Worm (Caenorhabditis elegans) whole organism, L2 larva: ENCODE data around the gene ced-9.

ENCODE experiments used
- C34F6.9 ChIP-seq: fragments of 150-350 bp; optimal IDR thresholded peaks from 2 replicates; lab custom pipeline; 2014; ENCODE audit warnings: missing biosample characterization, missing genetic modification characterization
- F13H6.1 ChIP-seq: sonication (generic microtip); optimal IDR thresholded peaks from 2 replicates; lab custom pipeline; 2016; ENCODE audit warnings: missing genetic modification characterization, missing compliant biosample characterization
- R02D3.7 ChIP-seq: fragments of 150-350 bp; optimal IDR thresholded peaks from 2 replicates; lab custom pipeline; 2014; ENCODE audit warnings: missing biosample characterization, missing genetic modification characterization
- alr-1 ChIP-seq: fragments of 150-350 bp; optimal IDR thresholded peaks from 2 replicates; lab custom pipeline; 2014; ENCODE audit warnings: missing biosample characterization, missing genetic modification characterization
- aly-2 ChIP-seq: fragments of 150-350 bp; optimal IDR thresholded peaks from 2 replicates; lab custom pipeline; 2014; ENCODE audit warnings: missing biosample characterization, missing genetic modification characterization
- ceh-16 ChIP-seq: fragments of 150-350 bp; optimal IDR thresholded peaks from 2 replicates; lab custom pipeline; 2014; ENCODE audit warnings: missing biosample characterization, missing genetic modification characterization
- ceh-82 ChIP-seq: fragments of 150-350 bp; optimal IDR thresholded peaks from 2 replicates; lab custom pipeline; 2014; ENCODE audit warnings: missing biosample characterization, missing genetic modification characterization
- crh-2 ChIP-seq: sonication (generic microtip); optimal IDR thresholded peaks from 2 replicates; lab custom pipeline; 2017; ENCODE audit warnings: missing biosample characterization, missing genetic modification characterization
- dmd-4 ChIP-seq: sonication (generic microtip); optimal IDR thresholded peaks from 2 replicates; lab custom pipeline; 2017; ENCODE audit warnings: missing biosample characterization, missing genetic modification characterization
- fos-1 ChIP-seq: fragments of 150-350 bp; optimal IDR thresholded peaks from 2 replicates; lab custom pipeline; 2014; ENCODE audit warnings: missing biosample characterization, missing genetic modification characterization
- gmeb-1 ChIP-seq: fragments of 150-350 bp; optimal IDR thresholded peaks from 2 replicates; lab custom pipeline; 2014; ENCODE audit warnings: missing biosample characterization, missing genetic modification characterization
- lin-11 ChIP-seq: fragments of 150-350 bp; sonication (generic microtip); optimal IDR thresholded peaks from 2 replicates; lab custom pipeline; 2014; ENCODE audit warnings: missing biosample characterization, missing genetic modification characterization, inconsistent platforms, mixed read lengths
- lin-13 ChIP-seq: fragments of 150-350 bp; optimal IDR thresholded peaks from 2 replicates; lab custom pipeline; 2014; ENCODE audit warnings: missing biosample characterization, missing genetic modification reagents, missing genetic modification characterization
- lin-39 ChIP-seq: fragments of 150-350 bp; optimal IDR thresholded peaks from 2 replicates; lab custom pipeline; 2014; ENCODE audit warnings: missing biosample characterization, missing genetic modification reagents, missing genetic modification characterization
- lsy-2 ChIP-seq, 2 experiments: fragments of 150-350 bp in 1 of 2; sonication (generic microtip) in 1 of 2; optimal IDR thresholded peaks; 2 replicates each; lab custom pipeline; 2014 to 2017; ENCODE audit warnings: missing biosample characterization in 2 of 2, missing genetic modification characterization in 2 of 2
- mab-5 ChIP-seq: fragments of 150-350 bp; optimal IDR thresholded peaks from 2 replicates; lab custom pipeline; 2014; ENCODE audit warnings: missing biosample characterization, missing genetic modification characterization
- nhr-10 ChIP-seq: sonication (generic microtip); optimal IDR thresholded peaks from 2 replicates; lab custom pipeline; 2017; ENCODE audit warnings: missing biosample characterization, missing genetic modification characterization
- nhr-11 ChIP-seq: fragments of 150-350 bp; optimal IDR thresholded peaks from 2 replicates; lab custom pipeline; 2014; ENCODE audit warnings: missing biosample characterization, missing genetic modification characterization
- nhr-129 ChIP-seq: fragments of 150-350 bp; optimal IDR thresholded peaks from 2 replicates; lab custom pipeline; 2014; ENCODE audit warnings: missing biosample characterization, missing genetic modification characterization
- nhr-21 ChIP-seq: fragments of 150-350 bp; optimal IDR thresholded peaks from 2 replicates; lab custom pipeline; 2014; ENCODE audit warnings: missing biosample characterization, missing genetic modification characterization
- nhr-23 ChIP-seq: fragments of 150-350 bp; optimal IDR thresholded peaks from 2 replicates; lab custom pipeline; 2014; ENCODE audit warnings: missing biosample characterization, missing genetic modification reagents, missing genetic modification characterization
- nhr-237 ChIP-seq: fragments of 150-350 bp; optimal IDR thresholded peaks from 2 replicates; lab custom pipeline; 2014; ENCODE audit warnings: missing biosample characterization, missing genetic modification characterization
- nhr-6 ChIP-seq: fragments of 150-350 bp; optimal IDR thresholded peaks from 2 replicates; lab custom pipeline; 2014; ENCODE audit warnings: missing biosample characterization, missing genetic modification characterization
- nhr-77 ChIP-seq: fragments of 150-350 bp; optimal IDR thresholded peaks from 2 replicates; lab custom pipeline; 2014; ENCODE audit warnings: missing biosample characterization, missing genetic modification characterization
- peb-1 ChIP-seq: fragments of 150-350 bp; optimal IDR thresholded peaks from 2 replicates; lab custom pipeline; 2014; ENCODE audit warnings: missing biosample characterization, missing genetic modification characterization
- sem-4 ChIP-seq: fragments of 150-350 bp; optimal IDR thresholded peaks from 2 replicates; lab custom pipeline; 2014; ENCODE audit warnings: missing biosample characterization, missing genetic modification reagents, missing genetic modification characterization
- skn-1 ChIP-seq: sonication (generic microtip); optimal IDR thresholded peaks from 2 replicates; lab custom pipeline; 2017; ENCODE audit warnings: missing biosample characterization, missing genetic modification characterization
- sma-3 ChIP-seq: sonication (generic microtip); optimal IDR thresholded peaks from 2 replicates; lab custom pipeline; 2016; ENCODE audit warnings: missing genetic modification reagents, missing genetic modification characterization, missing compliant biosample characterization
- sma-9 ChIP-seq, 2 experiments: fragments of 150-350 bp in 1 of 2; sonication (generic microtip) in 1 of 2; optimal IDR thresholded peaks; 2 replicates each; lab custom pipeline; 2014 to 2016; ENCODE audit warnings: missing genetic modification characterization in 2 of 2, mild to moderate bottlenecking in 1 of 2, missing biosample characterization in 1 of 2, missing compliant biosample characterization in 1 of 2, missing genetic modification reagents in 1 of 2, moderate library complexity in 1 of 2
- snpc-4 ChIP-seq: fragments of 150-350 bp; optimal IDR thresholded peaks from 2 replicates; lab custom pipeline; 2014; ENCODE audit warnings: missing biosample characterization, missing genetic modification characterization
- unc-39 ChIP-seq: fragments of 150-350 bp; optimal IDR thresholded peaks from 2 replicates; lab custom pipeline; 2014; ENCODE audit warnings: missing biosample characterization, missing genetic modification characterization
- unc-55 ChIP-seq: fragments of 150-350 bp; sonication (generic microtip); optimal IDR thresholded peaks from 3 replicates; lab custom pipeline; 2014; ENCODE audit warnings: missing biosample characterization, missing genetic modification reagents, missing genetic modification characterization
- unc-62 ChIP-seq: fragments of 150-350 bp; optimal IDR thresholded peaks from 2 replicates; lab custom pipeline; 2014; ENCODE audit warnings: missing biosample characterization, missing genetic modification reagents, missing genetic modification characterization
- zag-1 ChIP-seq: fragments of 150-350 bp; optimal IDR thresholded peaks from 2 replicates; lab custom pipeline; 2014; ENCODE audit warnings: missing biosample characterization, missing genetic modification characterization
- ztf-1 ChIP-seq: fragments of 200-800 bp; sonication (Bioruptor generic); conservative IDR thresholded peaks from 2 replicates; pipeline ENCODE4 v1.3.6; 2022; ENCODE audit warnings: missing genetic modification characterization, missing compliant biosample characterization
- ztf-11 ChIP-seq: sonication (generic microtip); optimal IDR thresholded peaks from 2 replicates; lab custom pipeline; 2017; ENCODE audit warnings: missing biosample characterization, missing genetic modification characterization
- ztf-4 ChIP-seq: fragments of 150-350 bp; optimal IDR thresholded peaks from 2 replicates; lab custom pipeline; 2014; ENCODE audit warnings: missing biosample characterization, missing genetic modification characterization

Gene ced-9

ce11 chrIII:10357598-10358186 lies 22.7 kb downstream of the ced-9 start, which contains the start of gene umps-1:
Gene umps-1 (minus strand): TSS chrIII:10357648.
- TF ChIP-seq mab-5 (tag; lab: Kevin White, UChicago) (peak; percentile 34), sem-4 (peak; percentile 74), nhr-6 (tag; lab: Kevin White, UChicago) (peak; percentile 50), crh-2 (tag; lab: Kevin White, UChicago) (peak; percentile 85), nhr-21 (peak; percentile 71), snpc-4 (peak; percentile 74), lin-11 (no peak), fos-1 (tag; lab: Kevin White, UChicago) (peak; percentile 50), R02D3.7 (tag; lab: Kevin White, UChicago) (no peak), gmeb-1 (peak; percentile 98), sma-9 (GFP tag; optimal IDR thresholded peaks at IDR 0.05; lab: Kevin White, UChicago) (peak; percentile 69), sma-9 (tag; optimal IDR thresholded peaks at IDR 0.05; lab: Kevin White, UChicago) (no peak), F13H6.1 (tag; lab: Kevin White, UChicago) (peak; percentile 37), peb-1 (tag; lab: Kevin White, UChicago) (no peak), sma-3 (peak; percentile 80), lsy-2 (tag; optimal IDR thresholded peaks at IDR 0.05; lab: Kevin White, UChicago) (peak; percentile 93 to 99), C34F6.9 (tag; lab: Kevin White, UChicago) (peak; percentile 72), skn-1 (tag; lab: Kevin White, UChicago) (no peak), ztf-11 (tag; lab: Kevin White, UChicago) (no peak), lin-13 (GFP tag; lab: Kevin White, UChicago) (peak; percentile 72), ceh-16 (tag; lab: Kevin White, UChicago) (no peak), nhr-129 (tag; lab: Kevin White, UChicago) (peak; percentile 63), unc-55 (peak; percentile 82)

ce11 chrIII:10358751-10359150 lies 23.8 kb downstream of the ced-9 start:
- TF ChIP-seq ceh-82 (tag; lab: Kevin White, UChicago) (no peak), skn-1 (tag; lab: Kevin White, UChicago) (no peak), nhr-237 (tag; lab: Kevin White, UChicago) (no peak), C34F6.9 (tag; lab: Kevin White, UChicago) (peak; percentile 31), crh-2 (tag; lab: Kevin White, UChicago) (peak; percentile 6)

- no peak for TF ChIP-seq skn-1 (tag; lab: Kevin White, UChicago)
- no peak for TF ChIP-seq nhr-129 (tag; lab: Kevin White, UChicago)
- no peak for TF ChIP-seq unc-55
- no peak for TF ChIP-seq dmd-4
- no peak for TF ChIP-seq nhr-77 (tag; lab: Kevin White, UChicago)
- no peak for TF ChIP-seq alr-1 (tag; lab: Kevin White, UChicago)
- no peak for TF ChIP-seq ztf-4
- no peak for TF ChIP-seq unc-62 (GFP tag; lab: Kevin White, UChicago)
- no peak for TF ChIP-seq sma-9 (GFP tag; optimal IDR thresholded peaks at IDR 0.05; lab: Kevin White, UChicago)
- no peak for TF ChIP-seq sma-9 (tag; optimal IDR thresholded peaks at IDR 0.05; lab: Kevin White, UChicago)
- no peak for TF ChIP-seq lin-11
- no peak for TF ChIP-seq sem-4
These were observed 24.9 kb downstream of the ced-9 start for ce11 chrIII:10359916-10360315.

- TF ChIP-seq unc-55 = no peak
- TF ChIP-seq nhr-237 (tag; lab: Kevin White, UChicago) = no peak
- no peak for TF ChIP-seq nhr-11 (tag; lab: Kevin White, UChicago)
These were observed 26.5 kb downstream of the ced-9 start for ce11 chrIII:10361456-10361855.

DNA sequence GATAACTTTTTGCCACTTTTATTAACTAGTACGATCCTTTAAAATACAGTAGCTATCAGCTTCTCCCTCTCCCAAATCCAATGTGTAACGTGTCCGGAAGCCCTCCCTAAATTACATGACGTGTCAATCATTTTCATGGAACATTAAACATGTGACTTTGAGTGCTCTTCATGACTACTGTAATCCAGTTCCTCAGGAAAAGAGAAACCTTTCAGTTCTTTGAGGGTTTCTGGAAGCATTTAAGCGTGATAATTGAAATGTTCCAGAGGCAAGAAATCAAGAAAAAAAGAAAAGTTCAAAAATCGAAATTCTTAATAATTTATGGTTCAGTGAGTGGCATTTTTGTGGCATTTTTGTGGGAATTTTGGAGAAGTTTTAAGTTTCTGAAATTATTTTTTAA lies 27.9 kb downstream of the ced-9 start:
- TF ChIP-seq lsy-2 (tag; optimal IDR thresholded peaks at IDR 0.05; lab: Kevin White, UChicago) (peak in 1 of 2 experiments; percentile 47), unc-39 (no peak), peb-1 (tag; lab: Kevin White, UChicago) (no peak), ztf-1 (GFP tag; lab: Robert Waterston, UW) (no peak)
- TF ChIP-seq, all 48 proteins: peak for 1

ce11 chrIII:10364656-10365055 lies 29.7 kb downstream of the ced-9 start, which contains the start of gene tbc-8:
Gene tbc-8 (plus strand): TSS chrIII:10364956.
- TF ChIP-seq crh-2 (tag; lab: Kevin White, UChicago) = no peak
- no peak for TF ChIP-seq sma-3
- TF ChIP-seq lin-39 (tag; lab: Kevin White, UChicago) = no peak
- no peak for TF ChIP-seq zag-1
- no peak for TF ChIP-seq R02D3.7 (tag; lab: Kevin White, UChicago)
- TF ChIP-seq nhr-6 (tag; lab: Kevin White, UChicago) = no peak
- no peak for TF ChIP-seq sem-4
- no peak for TF ChIP-seq nhr-10 (tag; lab: Kevin White, UChicago)
- no peak for TF ChIP-seq unc-39
- TF ChIP-seq sma-9 (GFP tag; optimal IDR thresholded peaks at IDR 0.05; lab: Kevin White, UChicago) = no peak
- TF ChIP-seq sma-9 (tag; optimal IDR thresholded peaks at IDR 0.05; lab: Kevin White, UChicago) = no peak
- TF ChIP-seq dmd-4 = no peak
- no peak for TF ChIP-seq fos-1 (tag; lab: Kevin White, UChicago)
- TF ChIP-seq unc-62 (GFP tag; lab: Kevin White, UChicago) = no peak
- TF ChIP-seq C34F6.9 (tag; lab: Kevin White, UChicago) = no peak
- no peak for TF ChIP-seq nhr-23 (tag; lab: Kevin White, UChicago)
- no peak for TF ChIP-seq nhr-21
- TF ChIP-seq unc-55 = no peak
- TF ChIP-seq aly-2 = no peak
